Fruit fly (Drosophila melanogaster) whole organism, embryonic: Measurements from ENCODE around the gene temp.

ENCODE experiments used
- Atf-2 ChIP-seq: fragments of 200-800 bp; sonication (Bioruptor generic); optimal IDR thresholded peaks from 2 replicates; lab custom pipeline; 2016; ENCODE audit warnings: missing biosample characterization, missing genetic modification characterization
- Atf6 ChIP-seq: fragments of 200-800 bp; sonication (Bioruptor generic); IDR thresholded peaks from 2 replicates; pipeline ENCODE4 v1.3.6; 2022; ENCODE audit warnings: missing biosample characterization, missing genetic modification characterization
- Awh ChIP-seq: fragments of 200-800 bp; sonication (Bioruptor generic); IDR thresholded peaks from 2 replicates; pipeline ENCODE4, ENCODE4 v1.3.6; 2022; ENCODE audit warnings: missing biosample characterization, missing genetic modification characterization
- CG12155 ChIP-seq: fragments of 200-800 bp; sonication (Bioruptor generic); optimal IDR thresholded peaks from 3 replicates; lab custom pipeline; 2016; ENCODE audit warnings: missing biosample characterization, missing genetic modification characterization
- CG12236 ChIP-seq: fragments of 200-800 bp; sonication (Bioruptor generic); optimal IDR thresholded peaks from 2 replicates; lab custom pipeline; 2016; ENCODE audit warnings: missing biosample characterization, missing genetic modification characterization
- CG12744 ChIP-seq: fragments of 200-800 bp; sonication (Bioruptor generic); optimal IDR thresholded peaks from 2 replicates; lab custom pipeline; 2016; ENCODE audit warnings: missing biosample characterization, missing genetic modification characterization
- CG13424 ChIP-seq: fragments of 200-800 bp; sonication (Bioruptor generic); optimal IDR thresholded peaks from 2 replicates; lab custom pipeline; 2019; ENCODE audit warnings: missing biosample characterization, mild to moderate bottlenecking, missing genetic modification characterization, moderate library complexity
- CG14050 ChIP-seq: fragments of 200-800 bp; sonication (Bioruptor generic); IDR thresholded peaks from 3 replicates; pipeline ENCODE4 v1.3.6; 2022; ENCODE audit warnings: missing biosample characterization, missing genetic modification characterization
- CG15011 ChIP-seq: fragments of 200-800 bp; sonication (Bioruptor generic); optimal IDR thresholded peaks from 3 replicates; lab custom pipeline; 2018; ENCODE audit warnings: missing biosample characterization, mild to moderate bottlenecking, missing genetic modification characterization
- CG17328 ChIP-seq: fragments of 200-800 bp; sonication (Bioruptor generic); IDR thresholded peaks from 2 replicates; pipeline ENCODE4 v1.3.6; 2022; ENCODE audit warnings: missing biosample characterization, missing genetic modification characterization
- CG17361 ChIP-seq: fragments of 200-800 bp; sonication (Bioruptor generic); IDR thresholded peaks from 3 replicates; pipeline ENCODE4 v1.3.6; 2022; ENCODE audit warnings: missing biosample characterization, missing genetic modification characterization
- CG18262 ChIP-seq: fragments of 200-800 bp; optimal IDR thresholded peaks from 3 replicates; lab custom pipeline; 2019; ENCODE audit warnings: missing biosample characterization, mild to moderate bottlenecking, missing genetic modification characterization, moderate library complexity
- CG3407 ChIP-seq: fragments of 200-800 bp; sonication (Bioruptor generic); optimal IDR thresholded peaks from 2 replicates; lab custom pipeline; 2018; ENCODE audit warnings: missing biosample characterization, mild to moderate bottlenecking, missing genetic modification characterization
- CG43689 ChIP-seq: fragments of 200-800 bp; sonication (Bioruptor generic); IDR thresholded peaks from 2 replicates; pipeline ENCODE4 v1.3.6; 2022; ENCODE audit warnings: missing biosample characterization, missing genetic modification characterization
- CG4404 ChIP-seq: fragments of 200-800 bp; sonication (Bioruptor generic); IDR thresholded peaks from 2 replicates; pipeline ENCODE4 v1.3.6; 2022; ENCODE audit warnings: missing biosample characterization, missing genetic modification characterization
- CG7357 ChIP-seq: fragments of 200-800 bp; sonication (Bioruptor generic); IDR thresholded peaks from 3 replicates; pipeline ENCODE4 v1.3.6; 2022; ENCODE audit warnings: missing biosample characterization, missing genetic modification characterization
- CG9797 ChIP-seq: fragments of 200-800 bp; sonication (Bioruptor generic); optimal IDR thresholded peaks from 3 replicates; lab custom pipeline; 2018; ENCODE audit warnings: missing biosample characterization, mild to moderate bottlenecking, missing genetic modification characterization
- CG9932 ChIP-seq: fragments of 200-800 bp; sonication (Bioruptor generic); IDR thresholded peaks from 2 replicates; pipeline ENCODE4 v1.3.6; 2022; ENCODE audit warnings: missing biosample characterization, missing genetic modification characterization
- CoRest ChIP-seq: fragments of 200-800 bp; sonication (Bioruptor generic); optimal IDR thresholded peaks from 3 replicates; lab custom pipeline; 2018; ENCODE audit warnings: missing biosample characterization, mild to moderate bottlenecking, missing genetic modification characterization, moderate library complexity
- CrebB ChIP-seq: fragments of 200-800 bp; sonication (Bioruptor generic); optimal IDR thresholded peaks from 3 replicates; lab custom pipeline; 2018; ENCODE audit warnings: missing biosample characterization, mild to moderate bottlenecking, missing genetic modification characterization
- D19A ChIP-seq: fragments of 200-800 bp; optimal IDR thresholded peaks from 3 replicates; lab custom pipeline; 2019; ENCODE audit warnings: missing biosample characterization, mild to moderate bottlenecking, missing genetic modification characterization, moderate library complexity
- Dp ChIP-seq: fragments of 200-800 bp; sonication (Bioruptor generic); optimal IDR thresholded peaks from 2 replicates; lab custom pipeline; 2018; ENCODE audit warnings: missing biosample characterization, mild to moderate bottlenecking, missing genetic modification characterization, moderate library complexity
- Hr78 ChIP-seq, 2 experiments: fragments of 200-800 bp in 1 of 2; fragments of >200 bp in 1 of 2; sonication (Bioruptor generic) in 1 of 2; optimal IDR thresholded peaks; 2 replicates each; lab custom pipeline; 2017 to 2019; ENCODE audit warnings: missing biosample characterization in 2 of 2, missing genetic modification characterization in 2 of 2, mild to moderate bottlenecking in 1 of 2, moderate library complexity in 1 of 2
- Lim3 ChIP-seq: fragments of 200-800 bp; sonication (Bioruptor generic); IDR thresholded peaks from 2 replicates; pipeline ENCODE4 v1.3.6; 2022; ENCODE audit warnings: missing biosample characterization, missing genetic modification characterization
- MESR4 ChIP-seq: fragments of 200-800 bp; sonication (Bioruptor generic); optimal IDR thresholded peaks from 2 replicates; lab custom pipeline; 2018; ENCODE audit warnings: missing biosample characterization, mild to moderate bottlenecking, missing genetic modification characterization, moderate library complexity
- NC2α ChIP-seq: fragments of 200-800 bp; sonication (Bioruptor generic); optimal IDR thresholded peaks from 2 replicates; lab custom pipeline; 2016; ENCODE audit warnings: missing biosample characterization, missing genetic modification characterization
- Oaz ChIP-seq: fragments of 200-800 bp; sonication (Bioruptor generic); IDR thresholded peaks from 2 replicates; pipeline ENCODE4 v1.3.6; 2022; ENCODE audit warnings: missing biosample characterization, missing genetic modification characterization
- Sin3A ChIP-seq: fragments of >200 bp; optimal IDR thresholded peaks from 2 replicates; lab custom pipeline; 2018
- Spps ChIP-seq: fragments of 200-800 bp; sonication (Bioruptor generic); optimal IDR thresholded peaks from 2 replicates; lab custom pipeline; 2018; ENCODE audit warnings: missing biosample characterization, mild to moderate bottlenecking, missing genetic modification characterization
- ara ChIP-seq: fragments of 200-800 bp; sonication (Bioruptor generic); IDR thresholded peaks from 2 replicates; pipeline ENCODE4 v1.3.6; 2022; ENCODE audit warnings: missing biosample characterization, missing genetic modification characterization
- bcd ChIP-seq: fragments of 200-800 bp; sonication (Bioruptor generic); optimal IDR thresholded peaks from 2 replicates; lab custom pipeline; 2017; ENCODE audit warnings: missing biosample characterization, mild to moderate bottlenecking, missing genetic modification characterization
- cad ChIP-seq: fragments of >200 bp; optimal IDR thresholded peaks from 2 replicates; lab custom pipeline; 2017; ENCODE audit warnings: missing biosample characterization, missing genetic modification characterization
- cas ChIP-seq: fragments of 200-800 bp; sonication (Bioruptor generic); IDR thresholded peaks from 2 replicates; pipeline ENCODE4 v1.3.6; 2022; ENCODE audit warnings: missing biosample characterization, missing genetic modification characterization
- ci ChIP-seq: fragments of 200-800 bp; sonication (Bioruptor generic); IDR thresholded peaks from 3 replicates; pipeline ENCODE4 v1.3.6; 2022; ENCODE audit warnings: missing biosample characterization, missing genetic modification characterization
- dimm ChIP-seq: fragments of 200-800 bp; sonication (Bioruptor generic); IDR thresholded peaks from 2 replicates; pipeline ENCODE4 v1.3.6; 2022; ENCODE audit warnings: missing biosample characterization, missing genetic modification characterization
- emc ChIP-seq: fragments of 200-800 bp; sonication (Bioruptor generic); optimal IDR thresholded peaks from 2 replicates; lab custom pipeline; 2016; ENCODE audit warnings: missing biosample characterization, missing genetic modification characterization
- gcm ChIP-seq: fragments of 200-800 bp; sonication (Bioruptor generic); optimal IDR thresholded peaks from 2 replicates; lab custom pipeline; 2019; ENCODE audit warnings: missing biosample characterization, mild to moderate bottlenecking, missing genetic modification characterization, moderate library complexity
- gsb ChIP-seq: fragments of 200-800 bp; sonication (Bioruptor generic); IDR thresholded peaks from 2 replicates; pipeline ENCODE4 v1.3.6; 2022; ENCODE audit warnings: missing biosample characterization, missing genetic modification characterization
- ham ChIP-seq: fragments of 200-800 bp; sonication (Bioruptor generic); IDR thresholded peaks from 2 replicates; pipeline ENCODE4 v1.3.6; 2022; ENCODE audit warnings: missing biosample characterization, missing genetic modification characterization
- hth ChIP-seq: fragments of >200 bp; optimal IDR thresholded peaks from 2 replicates; lab custom pipeline; 2017; ENCODE audit warnings: inconsistent platforms
- lilli ChIP-seq: fragments of 200-800 bp; sonication (Bioruptor generic); optimal IDR thresholded peaks from 3 replicates; lab custom pipeline; 2016; ENCODE audit warnings: missing biosample characterization, missing genetic modification characterization
- nerfin-1 ChIP-seq: fragments of 200-800 bp; sonication (Bioruptor generic); optimal IDR thresholded peaks from 3 replicates; lab custom pipeline; 2019; ENCODE audit warnings: missing biosample characterization, mild to moderate bottlenecking, missing genetic modification characterization, moderate library complexity
- oc ChIP-seq: fragments of 200-800 bp; sonication (Bioruptor generic); optimal IDR thresholded peaks from 2 replicates; lab custom pipeline; 2018; ENCODE audit warnings: missing biosample characterization, mild to moderate bottlenecking, missing genetic modification characterization, moderate library complexity
- rib ChIP-seq: fragments of 200-800 bp; sonication (Bioruptor generic); IDR thresholded peaks from 2 replicates; pipeline ENCODE4 v1.3.6; 2022; ENCODE audit warnings: missing biosample characterization, missing genetic modification characterization
- schlank ChIP-seq: fragments of 200-800 bp; sonication (Bioruptor generic); optimal IDR thresholded peaks from 2 replicates; lab custom pipeline; 2018; ENCODE audit warnings: missing biosample characterization, mild to moderate bottlenecking, missing genetic modification characterization
- slp2 ChIP-seq: fragments of 200-800 bp; sonication (Bioruptor generic); optimal IDR thresholded peaks from 2 replicates; lab custom pipeline; 2016; ENCODE audit warnings: missing biosample characterization, missing genetic modification characterization
- tgo ChIP-seq: fragments of 200-800 bp; sonication (Bioruptor generic); IDR thresholded peaks from 3 replicates; pipeline ENCODE4 v1.3.6; 2022; ENCODE audit warnings: missing biosample characterization, missing genetic modification characterization
- unpg ChIP-seq: fragments of 200-800 bp; sonication (Bioruptor generic); optimal IDR thresholded peaks from 3 replicates; lab custom pipeline; 2018; ENCODE audit warnings: missing biosample characterization, mild to moderate bottlenecking, missing genetic modification characterization, moderate library complexity
- usp ChIP-seq: fragments of >200 bp; optimal IDR thresholded peaks from 2 replicates; lab custom pipeline; 2017; ENCODE audit warnings: missing biosample characterization, missing genetic modification characterization
- zen ChIP-seq: fragments of 200-800 bp; sonication (Bioruptor generic); optimal IDR thresholded peaks from 3 replicates; lab custom pipeline; 2018; ENCODE audit warnings: missing biosample characterization, mild to moderate bottlenecking, missing genetic modification characterization, moderate library complexity

temp gene

dm6 chrX:2296230-2297044, 34.1 kb upstream of the temp start (continued):
- peak; percentile 93 for TF ChIP-seq lilli (GFP tag; lab: Kevin White, UChicago)
- peak; percentile 71 for TF ChIP-seq CG43689
- peak; percentile 83 for TF ChIP-seq tgo (GFP tag; lab: Robert Waterston, UW)
- TF ChIP-seq CG12236: peak; percentile 91
- peak; percentile 55 for TF ChIP-seq CG14050 (GFP tag; lab: Robert Waterston, UW)
- peak; percentile 97 for TF ChIP-seq Atf-2
- TF ChIP-seq MESR4 (GFP tag; lab: Kevin White, UChicago): no peak
- peak; percentile 98 for TF ChIP-seq CG18262 (tag; lab: Kevin White, UChicago)
- no peak for TF ChIP-seq rib
- peak; percentile 61; the same call in 1 of the 2 replicates for TF ChIP-seq Awh (GFP tag; lab: Robert Waterston, UW)
- 0 out of 2 replicates have a peak, but pooled peaks have one; percentile 53 for TF ChIP-seq gsb (GFP tag; lab: Robert Waterston, UW)
- peak; percentile 58 for TF ChIP-seq ara (GFP tag; lab: Robert Waterston, UW)
- peak; percentile 94 for TF ChIP-seq CG13424
- TF ChIP-seq zen (tag; lab: Kevin White, UChicago): peak; percentile 86
- peak; percentile 73 for TF ChIP-seq schlank
- TF ChIP-seq Dp: no peak
- TF ChIP-seq emc (GFP tag; lab: Kevin White, UChicago): peak; percentile 70
- TF ChIP-seq gcm (GFP tag; lab: Kevin White, UChicago): peak; percentile 89
- TF ChIP-seq dimm (GFP tag; lab: Robert Waterston, UW): peak; percentile 47; the same call in 1 of the 2 replicates
- no peak for TF ChIP-seq hth (lab: Kevin White, UChicago)
- TF ChIP-seq unpg (GFP tag; lab: Kevin White, UChicago): peak; percentile 87
- peak; percentile 97 for TF ChIP-seq CoRest (tag; lab: Kevin White, UChicago)
- TF ChIP-seq Hr78 (GFP tag; optimal IDR thresholded peaks at IDR 0.05; lab: Kevin White, UChicago): peak in 1 of 2 experiments; percentile 87
- TF ChIP-seq CG17328 (GFP tag; lab: Robert Waterston, UW): peak; percentile 72
- TF ChIP-seq CG3407 (GFP tag; lab: Kevin White, UChicago): peak; percentile 86
- peak; percentile 91 for TF ChIP-seq D19A
- peak; percentile 86 for TF ChIP-seq CG4404 (GFP tag; lab: Robert Waterston, UW)
- TF ChIP-seq Sin3A: no peak
- 0 out of 2 replicates have a peak, but pooled peaks have one; percentile 21 for TF ChIP-seq ham (GFP tag; lab: Robert Waterston, UW)
- peak; percentile 45 for TF ChIP-seq CG9797 (GFP tag; lab: Kevin White, UChicago)
- TF ChIP-seq CG9932 (GFP tag; lab: Robert Waterston, UW): peak; percentile 73
- TF ChIP-seq CG7357 (GFP tag; lab: Robert Waterston, UW): peak; percentile 80
- peak; percentile 95 for TF ChIP-seq slp2 (GFP tag; lab: Kevin White, UChicago)
- peak; percentile 87 for TF ChIP-seq CrebB (tag; lab: Kevin White, UChicago)
- TF ChIP-seq CG12744 (GFP tag; lab: Kevin White, UChicago): peak; percentile 92
- no peak for TF ChIP-seq usp (GFP tag; lab: Kevin White, UChicago)
- TF ChIP-seq CG12155 (GFP tag; lab: Kevin White, UChicago): peak; percentile 91
- TF ChIP-seq cas: peak; percentile 52; the same call in 1 of the 2 replicates
- peak; percentile 93 for TF ChIP-seq nerfin-1 (tag; lab: Kevin White, UChicago)
- TF ChIP-seq Atf6: peak; percentile 87
- no peak; the same call in 1 of the 3 replicates for TF ChIP-seq ci
- TF ChIP-seq Spps: peak; percentile 83
- peak; percentile 84 for TF ChIP-seq oc
- no peak for TF ChIP-seq Lim3 (GFP tag; lab: Robert Waterston, UW)
- peak; percentile 51 for TF ChIP-seq Oaz (GFP tag; lab: Robert Waterston, UW)
- TF ChIP-seq CG15011 (GFP tag; lab: Kevin White, UChicago): peak; percentile 93
- TF ChIP-seq CG17361 (GFP tag; lab: Robert Waterston, UW): peak; percentile 99
- TF ChIP-seq bcd: peak; percentile 95
- peak; percentile 89 for TF ChIP-seq NC2α (GFP tag; lab: Kevin White, UChicago)
- no peak for TF ChIP-seq cad (GFP tag; lab: Kevin White, UChicago)
